Worm (Caenorhabditis elegans) whole organism, L4 larva: Measurements from ENCODE around the gene T26H5.10.

ENCODE experiments used
- ama-1 ChIP-seq: fragments of 150-350 bp; optimal IDR thresholded peaks from 2 replicates; lab custom pipeline; 2014; ENCODE audit warnings: inconsistent platforms, mixed read lengths
- dve-1 ChIP-seq: sonication (generic microtip); optimal IDR thresholded peaks from 2 replicates; lab custom pipeline; 2017; ENCODE audit warnings: antibody characterized with exemption, mild to moderate bottlenecking, missing genetic modification characterization, missing compliant biosample characterization; ENCODE audit not compliant: insufficient read depth
- hlh-30 ChIP-seq: sonication (generic microtip); optimal IDR thresholded peaks from 2 replicates; lab custom pipeline; 2017; ENCODE audit warnings: antibody characterized with exemption, mild to moderate bottlenecking, missing genetic modification characterization, missing compliant biosample characterization; ENCODE audit not compliant: insufficient read depth
- lin-15B ChIP-seq: fragments of 150-350 bp; sonication (generic microtip); optimal IDR thresholded peaks from 3 replicates; lab custom pipeline; 2014; ENCODE audit warnings: missing biosample characterization, missing genetic modification characterization
- lin-39 ChIP-seq: fragments of 150-350 bp; optimal IDR thresholded peaks from 2 replicates; lab custom pipeline; 2014; ENCODE audit warnings: missing biosample characterization, missing genetic modification reagents, missing genetic modification characterization
- nhr-237 ChIP-seq: sonication (generic microtip); optimal IDR thresholded peaks from 2 replicates; lab custom pipeline; 2017; ENCODE audit warnings: missing biosample characterization, missing genetic modification characterization
- nhr-28 ChIP-seq: fragments of 150-350 bp; optimal IDR thresholded peaks from 2 replicates; lab custom pipeline; 2014; ENCODE audit warnings: missing biosample characterization, missing genetic modification characterization
- nhr-41 ChIP-seq: fragments of 200-800 bp; sonication (Bioruptor generic); IDR thresholded peaks from 2 replicates; pipeline ENCODE4 v1.3.6; 2022; ENCODE audit warnings: missing genetic modification reagents, missing genetic modification characterization, missing compliant biosample characterization
- unc-130 ChIP-seq: sonication (generic microtip); optimal IDR thresholded peaks from 2 replicates; lab custom pipeline; 2016; ENCODE audit warnings: missing genetic modification reagents, missing genetic modification characterization, missing compliant biosample characterization

ce11 chrV:15479825-15480224, 36.2 kb upstream of the T26H5.10 start:
- TF ChIP-seq dve-1, result peak; percentile 21
- no peak for TF ChIP-seq hlh-30
- no peak for TF ChIP-seq lin-15B
- peak; percentile 12 for TF ChIP-seq unc-130 (GFP tag; lab: Kevin White, UChicago)
- TF ChIP-seq nhr-28 (tag; lab: Kevin White, UChicago), result no peak
- no peak for TF ChIP-seq ama-1 (lab: Kevin White, UChicago)
- TF ChIP-seq nhr-41 (GFP tag; lab: Robert Waterston, UW), result no peak
- TF ChIP-seq lin-39, result no peak
- no peak for TF ChIP-seq nhr-237
